Worm (Caenorhabditis elegans) whole organism, L2 larva: Measurements from ENCODE around the gene T23B7.3.

Source experiments
- ama-1 ChIP-seq: fragments of 150-350 bp; optimal IDR thresholded peaks from 2 replicates; lab custom pipeline; 2018; ENCODE audit warnings: inconsistent platforms
- ceh-82 ChIP-seq: fragments of 150-350 bp; optimal IDR thresholded peaks from 2 replicates; lab custom pipeline; 2014; ENCODE audit warnings: missing biosample characterization, missing genetic modification characterization
- egl-27 ChIP-seq: sonication (generic microtip); optimal IDR thresholded peaks from 3 replicates; lab custom pipeline; 2017; ENCODE audit warnings: missing biosample characterization, missing genetic modification reagents, missing genetic modification characterization
- elt-1 ChIP-seq: fragments of 150-350 bp; optimal IDR thresholded peaks from 2 replicates; lab custom pipeline; 2014; ENCODE audit warnings: missing biosample characterization, missing genetic modification characterization
- lin-13 ChIP-seq: fragments of 150-350 bp; optimal IDR thresholded peaks from 2 replicates; lab custom pipeline; 2014; ENCODE audit warnings: missing biosample characterization, missing genetic modification reagents, missing genetic modification characterization
- nhr-23 ChIP-seq: fragments of 150-350 bp; optimal IDR thresholded peaks from 2 replicates; lab custom pipeline; 2014; ENCODE audit warnings: missing biosample characterization, missing genetic modification reagents, missing genetic modification characterization
- sem-4 ChIP-seq: fragments of 150-350 bp; optimal IDR thresholded peaks from 2 replicates; lab custom pipeline; 2014; ENCODE audit warnings: missing biosample characterization, missing genetic modification reagents, missing genetic modification characterization
- unc-62 ChIP-seq: fragments of 150-350 bp; optimal IDR thresholded peaks from 2 replicates; lab custom pipeline; 2014; ENCODE audit warnings: missing biosample characterization, missing genetic modification reagents, missing genetic modification characterization

DNA sequence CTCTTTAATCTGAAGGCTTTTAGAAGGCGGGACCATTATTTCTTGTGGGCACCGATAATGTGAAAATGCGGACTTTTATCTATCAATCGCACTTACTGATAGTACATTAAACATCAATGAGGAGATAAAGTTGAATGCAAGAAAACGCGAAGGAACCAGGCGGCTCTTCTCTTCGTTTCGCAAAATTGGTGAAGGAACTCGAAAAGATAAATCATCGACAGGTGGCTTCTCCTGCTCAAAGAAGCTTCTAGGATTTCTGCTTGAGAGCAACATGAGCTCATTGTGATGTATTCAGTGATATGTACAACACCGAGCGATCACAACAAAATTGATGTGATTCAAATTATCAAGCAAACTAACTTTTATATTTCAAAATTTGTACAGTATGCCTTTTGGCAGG lies 44.2 kb upstream of the T23B7.3 start:
- TF ChIP-seq ama-1 (lab: Kevin White, UChicago) (no peak), lin-13 (GFP tag; lab: Kevin White, UChicago) (no peak), nhr-23 (tag; lab: Kevin White, UChicago) (no peak), egl-27 (no peak), elt-1 (tag; lab: Kevin White, UChicago) (no peak), ceh-82 (tag; lab: Kevin White, UChicago) (no peak), sem-4 (tag; lab: Kevin White, UChicago) (no peak), unc-62 (no peak)
